Worm (Caenorhabditis elegans): ENCODE data around the gene algn-2.

ce11 chrII:5387217-5387616 is 12.2 kb downstream of the algn-2 start, which contains the start of gene ccpp-6:
- TF ChIP-seq him-1 (tag; optimal IDR thresholded peaks at IDR 0.05) (no peak), W03F9.2 (tag; optimal IDR thresholded peaks at IDR 0.05) (no peak)
